Worm (Caenorhabditis elegans) whole organism, late embryonic: ENCODE results near the gene Y16E11A.4.

ENCODE experiments used
- K09A11.1 ChIP-seq: sonication (generic microtip); optimal IDR thresholded peaks from 2 replicates; lab custom pipeline; 2017; ENCODE audit warnings: antibody characterized with exemption, mild to moderate bottlenecking, missing genetic modification characterization, missing compliant biosample characterization; ENCODE audit not compliant: insufficient read depth
- elt-2 ChIP-seq: sonication (generic microtip); optimal IDR thresholded peaks from 2 replicates; lab custom pipeline; 2016; ENCODE audit warnings: missing genetic modification reagents, missing genetic modification characterization, missing compliant biosample characterization
- sox-4 ChIP-seq: sonication (generic microtip); optimal IDR thresholded peaks from 2 replicates; lab custom pipeline; 2017; ENCODE audit warnings: mild to moderate bottlenecking, missing genetic modification characterization, inconsistent platforms, missing compliant biosample characterization
- tbx-7 ChIP-seq: sonication (generic microtip); optimal IDR thresholded peaks from 2 replicates; lab custom pipeline; 2016; ENCODE audit warnings: missing genotype, missing genetic modification characterization, missing compliant biosample characterization
- ttx-3 ChIP-seq: sonication (generic microtip); optimal IDR thresholded peaks from 2 replicates; lab custom pipeline; 2016; ENCODE audit warnings: missing genetic modification reagents, missing genetic modification characterization, missing compliant biosample characterization
- unc-55 ChIP-seq: sonication (generic microtip); optimal IDR thresholded peaks from 2 replicates; lab custom pipeline; 2017; ENCODE audit warnings: missing biosample characterization, missing genetic modification reagents, missing genetic modification characterization

- TF ChIP-seq elt-2 (tag; lab: Kevin White, UChicago) (no peak), unc-55 (no peak), tbx-7 (tag; lab: Kevin White, UChicago) (no peak), sox-4 (no peak), K09A11.1 (tag; lab: Kevin White, UChicago) (no peak), ttx-3 (tag; lab: Kevin White, UChicago) (no peak)
Measured at ce11 chrII:2012698-2013097, 25.6 kb downstream of the Y16E11A.4 start, which contains the start of gene F59H6.15.
